Fruit fly (Drosophila melanogaster): Measurements from ENCODE around the gene Tbh.

Tbh gene

DNA sequence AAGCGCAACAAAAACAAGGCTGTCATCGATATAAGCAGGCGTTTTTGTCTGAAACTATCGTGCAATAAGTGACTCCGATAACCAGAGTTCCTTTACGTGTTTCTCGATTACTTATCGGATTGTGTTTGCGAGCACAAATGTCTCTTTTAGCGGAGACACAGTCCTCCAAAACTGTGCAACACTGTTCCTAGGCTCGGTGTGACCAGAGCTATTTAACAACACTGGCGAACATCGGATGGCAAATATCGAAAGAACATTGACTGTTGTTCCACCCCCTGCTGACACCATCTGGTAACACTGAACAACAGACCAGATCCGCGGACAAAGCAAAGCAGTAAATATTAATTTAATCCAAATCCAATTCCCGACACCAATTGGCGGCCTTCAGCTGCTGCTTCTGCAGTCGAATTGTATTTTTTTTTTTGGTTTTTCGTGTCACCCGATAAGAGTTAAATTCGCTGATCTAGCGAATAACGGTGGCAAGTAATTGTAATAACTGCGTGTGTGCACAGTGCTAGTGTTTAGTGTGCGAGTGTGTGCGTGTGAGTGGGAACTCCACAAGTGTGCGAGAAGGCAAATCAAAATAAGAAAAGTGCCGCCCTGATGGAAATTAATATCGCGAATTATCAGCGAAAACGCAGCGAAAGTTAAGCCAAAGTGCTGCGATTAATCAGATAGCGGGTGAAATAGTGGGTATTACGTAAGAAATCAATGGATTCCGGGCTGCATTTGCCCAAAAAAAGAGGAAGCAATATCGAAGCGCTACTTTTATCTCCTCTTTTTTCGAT is 66.1 kb downstream of the Tbh start, which contains the start of gene mys (continued):
- TF ChIP-seq CG11093 (GFP tag; IDR thresholded peaks at IDR 0.05): no peak
- TF ChIP-seq ara (GFP tag; IDR thresholded peaks at IDR 0.05): 0 out of 2 replicates have a peak, but pooled peaks have one; percentile 15
- TF ChIP-seq CG16813 (GFP tag; IDR thresholded peaks at IDR 0.05; ENCODE audit: partially characterized antibody): peak; percentile 94
- TF ChIP-seq CG7928 (GFP tag; optimal IDR thresholded peaks at IDR 0.05): peak; percentile 34
- peak; percentile 62 for TF ChIP-seq CG1792 (GFP tag; optimal IDR thresholded peaks at IDR 0.05)
- TF ChIP-seq CG31365 (tag; optimal IDR thresholded peaks at IDR 0.05): peak; percentile 72
- no peak for TF ChIP-seq Spps (tag; optimal IDR thresholded peaks at IDR 0.05)
- TF ChIP-seq CG16815 (GFP tag; optimal IDR thresholded peaks at IDR 0.05): peak; percentile 35
- TF ChIP-seq CG17912 (GFP tag; optimal IDR thresholded peaks at IDR 0.05): peak; percentile 58
- TF ChIP-seq Poxn (GFP tag; IDR thresholded peaks at IDR 0.05): no peak
- no peak for TF ChIP-seq Trl (optimal IDR thresholded peaks at IDR 0.05)
- peak; percentile 61 for TF ChIP-seq Trl (GFP tag; optimal IDR thresholded peaks at IDR 0.05)
- TF ChIP-seq CG10431 (GFP tag; optimal IDR thresholded peaks at IDR 0.05): no peak
- peak; percentile 87; the same call in 2 of the 3 replicates for TF ChIP-seq CG11456 (GFP tag; IDR thresholded peaks at IDR 0.05)
- TF ChIP-seq HLH3B (GFP tag; IDR thresholded peaks at IDR 0.05): peak; percentile 54; the same call in 1 of the 2 replicates
- peak; percentile 97 for TF ChIP-seq Ets97D (GFP tag; optimal IDR thresholded peaks at IDR 0.05)
- TF ChIP-seq fd3F (GFP tag; optimal IDR thresholded peaks at IDR 0.05): peak; percentile 21
- TF ChIP-seq CrebB (tag; optimal IDR thresholded peaks at IDR 0.05): peak; percentile 64
- TF ChIP-seq chif (GFP tag; optimal IDR thresholded peaks at IDR 0.05): peak; percentile 46 to 58
- no peak for TF ChIP-seq Max (GFP tag; optimal IDR thresholded peaks at IDR 0.05)
- TF ChIP-seq Aef1 (GFP tag; IDR thresholded peaks at IDR 0.05): peak; percentile 63
- TF ChIP-seq dpn (GFP tag; optimal IDR thresholded peaks at IDR 0.05): peak; percentile 75 to 87
- no peak for TF ChIP-seq tap (tag; optimal IDR thresholded peaks at IDR 0.05)
- peak; percentile 65 for TF ChIP-seq NfI (GFP tag; optimal IDR thresholded peaks at IDR 0.05)

DNA sequence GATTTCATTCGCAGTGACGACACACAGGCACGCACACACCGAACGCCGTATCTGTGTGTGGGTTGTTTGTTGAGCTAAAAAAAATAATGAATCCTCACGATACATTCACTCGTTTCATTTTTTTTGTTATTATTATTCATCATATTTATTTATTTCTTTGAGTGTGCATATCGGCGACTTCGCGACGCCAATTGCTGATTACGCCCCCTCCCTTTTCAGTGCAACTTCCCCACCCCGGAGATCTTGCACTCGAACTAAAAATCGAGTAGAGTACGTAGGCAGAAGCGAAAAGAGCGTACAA is 66.6 kb downstream of the Tbh start:
- TF ChIP-seq chm (GFP tag; IDR thresholded peaks at IDR 0.05) (0 out of 2 replicates have a peak, but pooled peaks have one; percentile 8), ham (GFP tag; IDR thresholded peaks at IDR 0.05) (no peak), z (GFP tag; IDR thresholded peaks at IDR 0.05) (peak; percentile 70; the same call in 2 of the 3 replicates), stc (GFP tag; IDR thresholded peaks at IDR 0.05) (peak; percentile 5; the same call in 1 of the 2 replicates)

DNA sequence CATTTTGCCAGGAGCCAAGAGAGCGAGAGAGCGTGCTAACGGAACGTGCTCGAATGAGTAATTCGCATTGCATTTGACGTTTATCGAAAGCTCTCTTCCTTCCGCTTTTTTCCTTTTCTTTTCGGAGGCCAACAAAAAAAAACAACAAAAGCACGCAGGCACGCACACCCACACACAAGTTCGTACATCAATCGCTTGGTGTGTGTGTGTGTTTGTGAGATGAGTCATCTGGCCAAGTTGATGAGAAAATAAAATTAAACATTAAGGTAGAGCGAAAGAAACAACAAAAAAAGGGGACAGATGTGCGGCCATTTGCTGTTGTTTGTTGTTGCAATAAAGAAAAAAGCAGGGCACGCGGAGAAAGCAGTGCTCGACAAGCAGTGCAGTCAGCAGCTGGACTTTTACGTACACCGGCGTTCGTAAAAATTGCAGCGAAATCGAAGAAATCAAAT is 67.8 kb downstream of the Tbh start:
- TF ChIP-seq Nf-YB (GFP tag; optimal IDR thresholded peaks at IDR 0.05) (no peak), CG31365 (tag; optimal IDR thresholded peaks at IDR 0.05) (peak; percentile 98), cg (GFP tag; optimal IDR thresholded peaks at IDR 0.05) (peak; percentile 63), Ets97D (GFP tag; optimal IDR thresholded peaks at IDR 0.05) (peak; percentile 2), CG34376 (GFP tag; optimal IDR thresholded peaks at IDR 0.05) (peak; percentile 22), Med (GFP tag) (peak; percentile 60), Trl (optimal IDR thresholded peaks at IDR 0.05) (peak in 1 of 2 experiments; percentile 50), Trl (GFP tag; optimal IDR thresholded peaks at IDR 0.05) (no peak), tap (tag; optimal IDR thresholded peaks at IDR 0.05) (no peak), CG11504 (tag; optimal IDR thresholded peaks at IDR 0.05) (no peak), bsh (GFP tag; optimal IDR thresholded peaks at IDR 0.05) (peak in 1 of 2 experiments; percentile 63), chm (GFP tag; IDR thresholded peaks at IDR 0.05) (0 out of 2 replicates have a peak, but pooled peaks have one; percentile 22), trem (tag; optimal IDR thresholded peaks at IDR 0.05) (no peak), bbx (GFP tag; IDR thresholded peaks at IDR 0.05; ENCODE audit: partially characterized antibody) (peak; percentile 18; the same call in 1 of the 2 replicates), Drgx (GFP tag; IDR thresholded peaks at IDR 0.05) (peak; percentile 53), Dfd (GFP tag; optimal IDR thresholded peaks at IDR 0.05) (peak in 1 of 2 experiments; percentile 71), HmgD (GFP tag; optimal IDR thresholded peaks at IDR 0.05) (peak; percentile 5), crp (GFP tag; optimal IDR thresholded peaks at IDR 0.05) (peak in 1 of 2 experiments; percentile 58), pan (optimal IDR thresholded peaks at IDR 0.05) (no peak), pan (GFP tag; optimal IDR thresholded peaks at IDR 0.05 in 1 of 2, IDR thresholded peaks at IDR 0.05 in 1 of 2) (peak in 1 of 2 experiments; percentile 18), lbe (GFP tag; optimal IDR thresholded peaks at IDR 0.05) (peak; percentile 36), CG4360 (GFP tag; IDR thresholded peaks at IDR 0.05) (peak; percentile 90), da (GFP tag; optimal IDR thresholded peaks at IDR 0.05) (peak; percentile 31), CG13287 (GFP tag; IDR thresholded peaks at IDR 0.05; ENCODE audit: partially characterized antibody) (0 out of 2 replicates have a peak, but pooled peaks have one; percentile 19)

Measured in whole organism, embryonic.